Worm (Caenorhabditis elegans) whole organism, young adult: ENCODE measurements around the gene srh-149.

Experiments
- Y95B8A.8 ChIP-seq: fragments of 200-800 bp; sonication (Bioruptor generic); IDR thresholded peaks from 2 replicates; pipeline ENCODE4 v1.3.6; 2022; ENCODE audit warnings: missing genetic modification reagents, missing genetic modification characterization, missing compliant biosample characterization
- ztf-25 ChIP-seq: fragments of 200-800 bp; sonication (Bioruptor generic); IDR thresholded peaks from 2 replicates; pipeline ENCODE4 v1.3.6; 2022; ENCODE audit warnings: missing genetic modification reagents, missing genetic modification characterization, missing compliant biosample characterization

ce11 chrV:15880033-15880432 lies 39.0 kb upstream of the srh-149 start:
- no peak for TF ChIP-seq Y95B8A.8
- TF ChIP-seq ztf-25 (GFP tag; lab: Robert Waterston, UW), result no peak
